Fruit fly (Drosophila melanogaster): ENCODE results near the gene Sur-8.

Sur-8 gene

dm6 chr3R:17386168-17386819 lies 16.0 kb downstream of the Sur-8 start (continued):
- TF ChIP-seq lz (GFP tag; optimal IDR thresholded peaks at IDR 0.05) (peak; percentile 79), CG16779 (tag; optimal IDR thresholded peaks at IDR 0.05) (peak; percentile 64), vri (GFP tag; optimal IDR thresholded peaks at IDR 0.05) (peak; percentile 24), CG7368 (GFP tag; optimal IDR thresholded peaks at IDR 0.05) (peak; percentile 63), CG6854 (GFP tag; optimal IDR thresholded peaks at IDR 0.05) (peak; percentile 59), cyc (GFP tag; optimal IDR thresholded peaks at IDR 0.05) (peak; percentile 83), Ets96B (tag; optimal IDR thresholded peaks at IDR 0.05) (peak; percentile 73), CG15336 (GFP tag; IDR thresholded peaks at IDR 0.05) (peak; percentile 87), CG8119 (GFP tag; IDR thresholded peaks at IDR 0.05) (peak; percentile 90), Eip93F (GFP tag; optimal IDR thresholded peaks at IDR 0.05) (no peak), CG11902 (GFP tag; optimal IDR thresholded peaks at IDR 0.05) (peak; percentile 74), CG11294 (GFP tag; IDR thresholded peaks at IDR 0.05) (peak; percentile 74; the same call in 1 of the 2 replicates), Smox (GFP tag; optimal IDR thresholded peaks at IDR 0.05) (peak; percentile 64), CG31627 (GFP tag; optimal IDR thresholded peaks at IDR 0.05) (peak; percentile 74), Hr39 (GFP tag; optimal IDR thresholded peaks at IDR 0.05) (peak; percentile 77), fd85E (GFP tag; optimal IDR thresholded peaks at IDR 0.05) (peak; percentile 52), Sox15 (GFP tag; optimal IDR thresholded peaks at IDR 0.05) (peak; percentile 58), eg (GFP tag; IDR thresholded peaks at IDR 0.05) (peak; percentile 92), Hr38 (GFP tag; optimal IDR thresholded peaks at IDR 0.05) (no peak), Gug (GFP tag; IDR thresholded peaks at IDR 0.05) (peak; percentile 79), achi (GFP tag; optimal IDR thresholded peaks at IDR 0.05) (peak; percentile 76), CG8632 (GFP tag; optimal IDR thresholded peaks at IDR 0.05) (peak; percentile 72), fkh (GFP tag; optimal IDR thresholded peaks at IDR 0.05) (peak; percentile 40)

dm6 chr3R:17385329-17386019 lies 16.8 kb downstream of the Sur-8 start:
- no peak for TF ChIP-seq CG9139 (GFP tag; optimal IDR thresholded peaks at IDR 0.05)
- peak; percentile 11; the same call in 1 of the 2 replicates for TF ChIP-seq CG11294 (GFP tag; IDR thresholded peaks at IDR 0.05)
- TF ChIP-seq CG10631 (GFP tag; optimal IDR thresholded peaks at IDR 0.05), result peak; percentile 68
- TF ChIP-seq Sox102F (GFP tag; optimal IDR thresholded peaks at IDR 0.05), result peak; percentile 65
- TF ChIP-seq CG31627 (GFP tag; optimal IDR thresholded peaks at IDR 0.05), result peak; percentile 59
- peak; percentile 8; the same call in 1 of the 2 replicates for TF ChIP-seq CG15336 (GFP tag; IDR thresholded peaks at IDR 0.05)
- TF ChIP-seq Smox (GFP tag; optimal IDR thresholded peaks at IDR 0.05), result peak; percentile 51
- TF ChIP-seq dac (GFP tag; optimal IDR thresholded peaks at IDR 0.05), result no peak
- TF ChIP-seq CG3032 (tag; optimal IDR thresholded peaks at IDR 0.05), result peak; percentile 50
- peak; percentile 58 for TF ChIP-seq CG6163 (GFP tag; IDR thresholded peaks at IDR 0.05)
- TF ChIP-seq svp (GFP tag), result peak; percentile 79
- peak; percentile 35 for TF ChIP-seq achi (GFP tag; optimal IDR thresholded peaks at IDR 0.05)
- peak; percentile 59 for TF ChIP-seq vri (GFP tag; optimal IDR thresholded peaks at IDR 0.05)
- TF ChIP-seq Lpt (GFP tag; optimal IDR thresholded peaks at IDR 0.05), result no peak
- peak; percentile 51 for TF ChIP-seq topi (GFP tag; optimal IDR thresholded peaks at IDR 0.05)
- TF ChIP-seq CG10669 (GFP tag; optimal IDR thresholded peaks at IDR 0.05), result peak; percentile 21
- TF ChIP-seq CG8632 (GFP tag; optimal IDR thresholded peaks at IDR 0.05), result no peak
- TF ChIP-seq CG6276 (GFP tag; optimal IDR thresholded peaks at IDR 0.05), result no peak
- peak; percentile 37 for TF ChIP-seq Met (GFP tag; optimal IDR thresholded peaks at IDR 0.05)
- TF ChIP-seq CG11762 (GFP tag; optimal IDR thresholded peaks at IDR 0.05; ENCODE audit: insufficient read depth), result no peak
- TF ChIP-seq spab (GFP tag; optimal IDR thresholded peaks at IDR 0.05), result no peak
- peak; percentile 43 for TF ChIP-seq Hr39 (GFP tag; optimal IDR thresholded peaks at IDR 0.05)
- TF ChIP-seq acj6 (GFP tag; optimal IDR thresholded peaks at IDR 0.05), result peak; percentile 13
- TF ChIP-seq CG3919 (GFP tag; optimal IDR thresholded peaks at IDR 0.05), result peak; percentile 67
- TF ChIP-seq CG34406 (GFP tag; optimal IDR thresholded peaks at IDR 0.05), result no peak
- TF ChIP-seq CG7368 (GFP tag; optimal IDR thresholded peaks at IDR 0.05), result peak; percentile 47
- TF ChIP-seq Hr38 (GFP tag; optimal IDR thresholded peaks at IDR 0.05), result no peak
- peak; percentile 51 for TF ChIP-seq CG1621 (tag; optimal IDR thresholded peaks at IDR 0.05)
- peak; percentile 42 for TF ChIP-seq fkh (GFP tag; optimal IDR thresholded peaks at IDR 0.05)
- peak; percentile 74 for TF ChIP-seq Eip78C (GFP tag)
- TF ChIP-seq Sox14 (GFP tag; optimal IDR thresholded peaks at IDR 0.05), result peak; percentile 38
- peak in 1 of 2 experiments; percentile 44 for TF ChIP-seq ss (GFP tag; optimal IDR thresholded peaks at IDR 0.05)
- TF ChIP-seq Blimp-1 (GFP tag; optimal IDR thresholded peaks at IDR 0.05), result peak; percentile 36
- TF ChIP-seq CG6808 (GFP tag; optimal IDR thresholded peaks at IDR 0.05), result peak; percentile 19
- TF ChIP-seq dsx (GFP tag; optimal IDR thresholded peaks at IDR 0.05; ENCODE audit: poor library complexity, severe bottlenecking), result peak; percentile 30

All from whole organism, prepupa.